Worm (Caenorhabditis elegans): ENCODE measurements around the gene Y94H6A.5.

The Y94H6A.5 gene

DNA sequence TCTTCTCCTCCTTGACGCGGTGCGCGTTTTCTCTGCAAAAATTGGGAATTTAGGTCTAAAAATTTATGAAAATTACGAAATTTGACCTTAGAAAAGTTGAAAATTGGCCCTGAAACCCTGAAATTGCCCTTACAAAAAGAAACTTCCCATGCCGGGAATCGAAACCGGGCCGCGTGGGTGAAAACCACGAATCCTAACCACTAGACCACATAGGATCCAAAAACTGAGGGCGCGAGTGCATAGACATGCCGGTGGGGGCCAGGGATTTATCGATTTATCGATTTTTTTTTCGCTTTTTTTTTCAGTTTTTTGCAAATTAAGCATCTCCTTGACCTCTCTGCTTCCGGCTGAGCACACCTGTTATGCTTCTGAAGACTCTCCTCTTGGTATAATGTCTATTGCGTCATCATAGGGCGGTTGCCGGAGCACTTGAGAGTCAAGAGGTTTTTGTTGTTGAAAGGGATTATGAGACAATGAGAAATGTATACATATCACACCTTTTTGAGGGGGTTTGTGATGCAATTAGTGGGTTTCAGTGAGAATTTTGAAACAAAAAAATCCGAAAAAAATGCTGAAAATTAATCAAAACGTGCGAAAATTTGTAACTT is 64.0 kb downstream of the Y94H6A.5 start (continued):
- TF ChIP-seq tlp-1 (tag; optimal IDR thresholded peaks at IDR 0.05), result no peak
- no peak for TF ChIP-seq C34B4.2 (tag; optimal IDR thresholded peaks at IDR 0.05)
- no peak for TF ChIP-seq nhr-76 (tag; optimal IDR thresholded peaks at IDR 0.05)
- TF ChIP-seq nhr-90 (tag; optimal IDR thresholded peaks at IDR 0.05; ENCODE audit: poor library complexity), result peak; percentile 36
- TF ChIP-seq nhr-28 (tag; optimal IDR thresholded peaks at IDR 0.05), result no peak
- TF ChIP-seq vab-15 (tag; optimal IDR thresholded peaks at IDR 0.05), result no peak
- TF ChIP-seq lin-14 (GFP tag; optimal IDR thresholded peaks at IDR 0.05), result no peak
- no peak for TF ChIP-seq aly-2 (tag; optimal IDR thresholded peaks at IDR 0.05)
- TF ChIP-seq mef-2 (tag; optimal IDR thresholded peaks at IDR 0.05), result no peak
- no peak for TF ChIP-seq isw-1 (GFP tag; IDR thresholded peaks at IDR 0.05)
- no peak for TF ChIP-seq nhr-237 (tag; optimal IDR thresholded peaks at IDR 0.05)
- TF ChIP-seq dsc-1 (tag; optimal IDR thresholded peaks at IDR 0.05), result peak; percentile 59
- peak; percentile 61 for TF ChIP-seq nhr-47 (tag; optimal IDR thresholded peaks at IDR 0.05)
- TF ChIP-seq unc-130 (tag; optimal IDR thresholded peaks at IDR 0.05), result no peak
- TF ChIP-seq ceh-63 (GFP tag; optimal IDR thresholded peaks at IDR 0.05), result no peak
- no peak for TF ChIP-seq lir-3 (tag; optimal IDR thresholded peaks at IDR 0.05; ENCODE audit: poor library complexity)
- TF ChIP-seq nhr-20 (tag; optimal IDR thresholded peaks at IDR 0.05), result peak; percentile 19
- TF ChIP-seq nhr-11 (tag; optimal IDR thresholded peaks at IDR 0.05), result no peak
- TF ChIP-seq unc-30 (tag; optimal IDR thresholded peaks at IDR 0.05), result no peak
- no peak for TF ChIP-seq elt-3 (tag; optimal IDR thresholded peaks at IDR 0.05)
- peak; percentile 43 for TF ChIP-seq swsn-7 (tag; optimal IDR thresholded peaks at IDR 0.05)
- TF ChIP-seq fkh-4 (tag; optimal IDR thresholded peaks at IDR 0.05; ENCODE audit: borderline replicate concordance), result no peak
- TF ChIP-seq lin-13 (GFP tag; optimal IDR thresholded peaks at IDR 0.05), result no peak
- TF ChIP-seq sptf-1 (tag; optimal IDR thresholded peaks at IDR 0.05), result no peak
- no peak for TF ChIP-seq mab-9 (GFP tag; IDR thresholded peaks at IDR 0.05)
- no peak for TF ChIP-seq pag-3 (tag; optimal IDR thresholded peaks at IDR 0.05; ENCODE audit: borderline replicate concordance, insufficient read depth)
- no peak for TF ChIP-seq hlh-4 (tag; optimal IDR thresholded peaks at IDR 0.05)
- TF ChIP-seq hlh-17 (GFP tag; optimal IDR thresholded peaks at IDR 0.05; ENCODE audit: borderline replicate concordance), result no peak
- no peak for TF ChIP-seq aha-1 (tag; optimal IDR thresholded peaks at IDR 0.05)
- TF ChIP-seq pqm-1 (tag; optimal IDR thresholded peaks at IDR 0.05), result no peak
- TF ChIP-seq nhr-77 (tag; optimal IDR thresholded peaks at IDR 0.05), result no peak

Data from whole organism, L1 larva.